Fruit fly (Drosophila melanogaster) whole organism, prepupa: ENCODE data around the gene Pvf2.
A peak's percentile ranks its signal among the peaks of the same experiment; 100 is the strongest.

Source experiments
- Blimp-1 ChIP-seq: fragments of 200-800 bp; sonication (Bioruptor generic); optimal IDR thresholded peaks from 3 replicates; lab custom pipeline; 2017; ENCODE audit warnings: missing biosample characterization, missing genetic modification characterization, mild to moderate bottlenecking, moderate library complexity, missing genetic modification reagents
- CG10631 ChIP-seq: fragments of 200-800 bp; sonication (Bioruptor generic); optimal IDR thresholded peaks from 2 replicates; lab custom pipeline; 2016; ENCODE audit warnings: missing biosample characterization, missing genetic modification characterization
- CG11294 ChIP-seq: fragments of 200-800 bp; sonication (Bioruptor generic); IDR thresholded peaks from 2 replicates; pipeline ENCODE4 v1.3.6; 2022; ENCODE audit warnings: missing biosample characterization, missing genetic modification characterization
- CG11762 ChIP-seq: fragments of 200-800 bp; sonication (Bioruptor generic); optimal IDR thresholded peaks from 3 replicates; lab custom pipeline; 2016; ENCODE audit warnings: missing biosample characterization, missing genetic modification characterization; ENCODE audit not compliant: insufficient read depth
- CG11902 ChIP-seq: fragments of 200-800 bp; sonication (Bioruptor generic); optimal IDR thresholded peaks from 3 replicates; lab custom pipeline; 2016; ENCODE audit warnings: missing biosample characterization, missing genetic modification characterization
- CG1621 ChIP-seq: fragments of 200-800 bp; sonication (Bioruptor generic); optimal IDR thresholded peaks from 3 replicates; lab custom pipeline; 2018; ENCODE audit warnings: missing biosample characterization, mild to moderate bottlenecking, missing genetic modification characterization
- CG31627 ChIP-seq: fragments of 200-800 bp; sonication (Bioruptor generic); optimal IDR thresholded peaks from 3 replicates; lab custom pipeline; 2016; ENCODE audit warnings: missing biosample characterization, missing genetic modification characterization
- CG32006 ChIP-seq: fragments of 200-800 bp; sonication (Bioruptor generic); optimal IDR thresholded peaks from 3 replicates; lab custom pipeline; 2017; ENCODE audit warnings: missing biosample characterization, mild to moderate bottlenecking, missing genetic modification characterization
- CG34406 ChIP-seq: fragments of 200-800 bp; sonication (Bioruptor generic); optimal IDR thresholded peaks from 3 replicates; lab custom pipeline; 2016; ENCODE audit warnings: missing biosample characterization, missing genetic modification characterization
- CG6163 ChIP-seq: fragments of 200-800 bp; sonication (Bioruptor generic); IDR thresholded peaks from 3 replicates; pipeline ENCODE4 v1.3.6; 2022; ENCODE audit warnings: missing biosample characterization, missing genetic modification characterization
- CG6276 ChIP-seq: fragments of 200-800 bp; sonication (Bioruptor generic); optimal IDR thresholded peaks from 2 replicates; lab custom pipeline; 2017; ENCODE audit warnings: missing biosample characterization, mild to moderate bottlenecking, missing genetic modification characterization
- CG6792 ChIP-seq: fragments of 200-800 bp; sonication (Bioruptor generic); optimal IDR thresholded peaks from 3 replicates; lab custom pipeline; 2016; ENCODE audit warnings: missing biosample characterization, missing genetic modification characterization
- CG6808 ChIP-seq: fragments of 200-800 bp; sonication (Bioruptor generic); optimal IDR thresholded peaks from 3 replicates; lab custom pipeline; 2017; ENCODE audit warnings: missing biosample characterization, missing genetic modification characterization, mild to moderate bottlenecking, moderate library complexity, missing genetic modification reagents
- CG6854 ChIP-seq: fragments of 200-800 bp; sonication (Bioruptor generic); optimal IDR thresholded peaks from 2 replicates; lab custom pipeline; 2017; ENCODE audit warnings: missing biosample characterization, mild to moderate bottlenecking, missing genetic modification characterization
- CG8319 ChIP-seq: fragments of 200-800 bp; sonication (Bioruptor generic); optimal IDR thresholded peaks from 3 replicates; lab custom pipeline; 2016; ENCODE audit warnings: missing biosample characterization, missing genetic modification characterization
- CG8632 ChIP-seq: fragments of 200-800 bp; sonication (Bioruptor generic); optimal IDR thresholded peaks from 3 replicates; lab custom pipeline; 2016; ENCODE audit warnings: missing biosample characterization, missing genetic modification characterization
- CG9139 ChIP-seq: fragments of 200-800 bp; sonication (Bioruptor generic); optimal IDR thresholded peaks from 3 replicates; lab custom pipeline; 2017; ENCODE audit warnings: missing biosample characterization, mild to moderate bottlenecking, missing genetic modification characterization
- Eip75B ChIP-seq: fragments of 200-800 bp; sonication (Bioruptor generic); optimal IDR thresholded peaks from 3 replicates; lab custom pipeline; 2016; ENCODE audit warnings: missing biosample characterization, missing genetic modification characterization
- Eip93F ChIP-seq: fragments of 200-800 bp; sonication (Bioruptor generic); optimal IDR thresholded peaks from 2 replicates; lab custom pipeline; 2016; ENCODE audit warnings: missing biosample characterization, mild to moderate bottlenecking, missing genetic modification characterization
- Ets21C ChIP-seq: fragments of 200-800 bp; sonication (Bioruptor generic); optimal IDR thresholded peaks from 3 replicates; lab custom pipeline; 2016; ENCODE audit warnings: missing biosample characterization, missing genetic modification characterization
- Ets96B ChIP-seq: fragments of 200-800 bp; optimal IDR thresholded peaks from 2 replicates; lab custom pipeline; 2019; ENCODE audit warnings: missing biosample characterization, mild to moderate bottlenecking, missing genetic modification characterization, moderate library complexity
- Lpt ChIP-seq: fragments of 200-800 bp; sonication (Bioruptor generic); optimal IDR thresholded peaks from 3 replicates; lab custom pipeline; 2016; ENCODE audit warnings: missing biosample characterization, missing genetic modification characterization
- Met ChIP-seq: fragments of 200-800 bp; sonication (Bioruptor generic); optimal IDR thresholded peaks from 3 replicates; lab custom pipeline; 2016; ENCODE audit warnings: missing biosample characterization, missing genetic modification characterization
- OdsH ChIP-seq: fragments of 200-800 bp; sonication (Bioruptor generic); optimal IDR thresholded peaks from 3 replicates; lab custom pipeline; 2016; ENCODE audit warnings: missing biosample characterization, missing genetic modification characterization
- Sox102F ChIP-seq: fragments of 200-800 bp; sonication (Bioruptor generic); optimal IDR thresholded peaks from 2 replicates; lab custom pipeline; 2016; ENCODE audit warnings: missing biosample characterization, mild to moderate bottlenecking, missing genetic modification characterization
- Sox14 ChIP-seq: fragments of 200-800 bp; sonication (Bioruptor generic); optimal IDR thresholded peaks from 3 replicates; lab custom pipeline; 2016; ENCODE audit warnings: missing biosample characterization, missing genetic modification characterization
- achi ChIP-seq: fragments of 200-800 bp; sonication (Bioruptor generic); optimal IDR thresholded peaks from 3 replicates; lab custom pipeline; 2016; ENCODE audit warnings: missing biosample characterization, missing genetic modification characterization
- acj6 ChIP-seq: fragments of 200-800 bp; sonication (Bioruptor generic); optimal IDR thresholded peaks from 3 replicates; lab custom pipeline; 2016; ENCODE audit warnings: missing biosample characterization, missing genetic modification characterization
- cyc ChIP-seq: fragments of 200-800 bp; sonication (Bioruptor generic); optimal IDR thresholded peaks from 3 replicates; lab custom pipeline; 2016; ENCODE audit warnings: missing biosample characterization, missing genetic modification characterization
- dac ChIP-seq: fragments of 200-800 bp; sonication (Bioruptor generic); optimal IDR thresholded peaks from 2 replicates; lab custom pipeline; 2017; ENCODE audit warnings: missing biosample characterization, mild to moderate bottlenecking, missing genetic modification characterization
- dsx ChIP-seq: fragments of 200-800 bp; optimal IDR thresholded peaks from 3 replicates; lab custom pipeline; 2019; ENCODE audit warnings: missing biosample characterization, mild to moderate bottlenecking, missing genetic modification characterization, moderate library complexity; ENCODE audit not compliant: poor library complexity, severe bottlenecking
- eg ChIP-seq: fragments of 200-800 bp; sonication (Bioruptor generic); IDR thresholded peaks from 3 replicates; pipeline ENCODE4 v1.3.6; 2022; ENCODE audit warnings: missing biosample characterization, missing genetic modification characterization
- esn ChIP-seq: fragments of 200-800 bp; sonication (Bioruptor generic); optimal IDR thresholded peaks from 2 replicates; lab custom pipeline; 2016; ENCODE audit warnings: missing biosample characterization, mild to moderate bottlenecking, missing genetic modification characterization, moderate library complexity
- fd85E ChIP-seq: fragments of 200-800 bp; sonication (Bioruptor generic); optimal IDR thresholded peaks from 3 replicates; lab custom pipeline; 2016; ENCODE audit warnings: missing biosample characterization, missing genetic modification characterization
- pdm3 ChIP-seq: fragments of 200-800 bp; sonication (Bioruptor generic); optimal IDR thresholded peaks from 3 replicates; lab custom pipeline; 2016; ENCODE audit warnings: missing biosample characterization, missing genetic modification characterization
- salr ChIP-seq, 2 experiments: fragments of 200-800 bp; sonication (Bioruptor generic); optimal IDR thresholded peaks; 3 replicates each; lab custom pipeline; 2016 to 2018; ENCODE audit warnings: missing biosample characterization in 2 of 2, missing genetic modification characterization in 2 of 2, mild to moderate bottlenecking in 1 of 2
- spab ChIP-seq: fragments of 200-800 bp; sonication (Bioruptor generic); optimal IDR thresholded peaks from 2 replicates; lab custom pipeline; 2017; ENCODE audit warnings: missing biosample characterization, mild to moderate bottlenecking, missing genetic modification characterization, missing genetic modification reagents
- ss ChIP-seq, 2 experiments: fragments of 200-800 bp; sonication (Bioruptor generic); optimal IDR thresholded peaks; 2 replicates in 1 of 2; 3 replicates in 1 of 2; lab custom pipeline; 2017 to 2018; ENCODE audit warnings: mild to moderate bottlenecking in 2 of 2, missing biosample characterization in 2 of 2, missing genetic modification characterization in 2 of 2, moderate library complexity in 1 of 2
- topi ChIP-seq: fragments of 200-800 bp; sonication (Bioruptor generic); optimal IDR thresholded peaks from 3 replicates; lab custom pipeline; 2016; ENCODE audit warnings: missing biosample characterization, missing genetic modification characterization

Gene Pvf2

dm6 chr2L:7071862-7072261 is 12.6 kb downstream of the Pvf2 start (continued):
- TF ChIP-seq CG9139 (GFP tag; lab: Kevin White, UChicago) (peak; percentile 27), cyc (peak; percentile 48), CG31627 (GFP tag; lab: Kevin White, UChicago) (peak; percentile 4), CG34406 (GFP tag; lab: Kevin White, UChicago) (peak; percentile 32), Ets21C (GFP tag; lab: Kevin White, UChicago) (no peak), Sox102F (GFP tag; lab: Kevin White, UChicago) (peak; percentile 26), salr (GFP tag; optimal IDR thresholded peaks at IDR 0.05; lab: Kevin White, UChicago) (peak; percentile 45 to 57), CG11902 (GFP tag; lab: Kevin White, UChicago) (peak; percentile 3), dac (no peak), OdsH (GFP tag; lab: Kevin White, UChicago) (peak; percentile 60), Sox14 (GFP tag; lab: Kevin White, UChicago) (peak; percentile 60), fd85E (GFP tag; lab: Kevin White, UChicago) (no peak), CG10631 (GFP tag; lab: Kevin White, UChicago) (peak; percentile 74), CG8319 (GFP tag; lab: Kevin White, UChicago) (peak; percentile 38), CG6792 (GFP tag; lab: Kevin White, UChicago) (peak; percentile 56)

dm6 chr2L:7071219-7071618 is 13.2 kb downstream of the Pvf2 start:
- no peak for TF ChIP-seq pdm3 (GFP tag; lab: Kevin White, UChicago)
- TF ChIP-seq Eip93F (GFP tag; lab: Kevin White, UChicago) = no peak
- TF ChIP-seq CG6276 (GFP tag; lab: Kevin White, UChicago) = no peak
- no peak for TF ChIP-seq CG34406 (GFP tag; lab: Kevin White, UChicago)
- no peak for TF ChIP-seq CG11762 (GFP tag; lab: Kevin White, UChicago)
- no peak for TF ChIP-seq eg (GFP tag; lab: Robert Waterston, UW)
- no peak for TF ChIP-seq Ets21C (GFP tag; lab: Kevin White, UChicago)
- TF ChIP-seq CG6854 (GFP tag; lab: Kevin White, UChicago) = no peak
- TF ChIP-seq CG11294 (GFP tag; lab: Robert Waterston, UW) = no peak

- TF ChIP-seq Met (GFP tag; lab: Kevin White, UChicago) = no peak
- TF ChIP-seq CG6792 (GFP tag; lab: Kevin White, UChicago) = no peak
- TF ChIP-seq CG32006 (GFP tag; lab: Kevin White, UChicago) = no peak
- TF ChIP-seq CG8632 (GFP tag; lab: Kevin White, UChicago) = no peak
- no peak for TF ChIP-seq Sox14 (GFP tag; lab: Kevin White, UChicago)
- TF ChIP-seq CG6163 (GFP tag; lab: Robert Waterston, UW) = no peak
These were observed 16.8 kb downstream of the Pvf2 start, which contains the start of gene Ugt307A1 for dm6 chr2L:7067683-7068082. TSS of gene Ugt307A1 (plus strand) at chr2L:7067983.

- TF ChIP-seq Blimp-1 (no peak), CG1621 (tag; lab: Kevin White, UChicago) (peak; percentile 98), Lpt (no peak), CG6854 (GFP tag; lab: Kevin White, UChicago) (no peak), fd85E (GFP tag; lab: Kevin White, UChicago) (no peak), dsx (GFP tag; lab: Kevin White, UChicago) (peak; percentile 12), acj6 (GFP tag; lab: Kevin White, UChicago) (no peak), Ets96B (no peak)
These were observed 18.7 kb downstream of the Pvf2 start, which contains the start of gene Nuf2 for dm6 chr2L:7065687-7066086. TSS of gene Nuf2 (minus strand) at chr2L:7065837.

- TF ChIP-seq Ets21C (GFP tag; lab: Kevin White, UChicago) (no peak), eg (GFP tag; lab: Robert Waterston, UW) (no peak), CG8632 (GFP tag; lab: Kevin White, UChicago) (no peak), dac (no peak), spab (GFP tag; lab: Kevin White, UChicago) (no peak), dsx (GFP tag; lab: Kevin White, UChicago) (no peak), esn (GFP tag; lab: Kevin White, UChicago) (peak; percentile 12), ss (GFP tag; optimal IDR thresholded peaks at IDR 0.05; lab: Kevin White, UChicago) (no peak), Sox14 (GFP tag; lab: Kevin White, UChicago) (no peak), CG6808 (GFP tag; lab: Kevin White, UChicago) (peak; percentile 85), achi (GFP tag; lab: Kevin White, UChicago) (no peak), topi (GFP tag; lab: Kevin White, UChicago) (peak; percentile 24), Eip75B (GFP tag; lab: Kevin White, UChicago) (no peak)
These were observed 20.7 kb downstream of the Pvf2 start, which contains the start of gene Sem1 for dm6 chr2L:7063721-7064179. TSS of gene Sem1 (plus strand) at chr2L:7063986.
